Fruit fly (Drosophila melanogaster) whole organism, adult: ENCODE measurements around the gene cm.

ENCODE experiments used
- CG11617 ChIP-seq: fragments of 200-800 bp; sonication (Bioruptor generic); optimal IDR thresholded peaks from 2 replicates; lab custom pipeline; 2017; ENCODE audit warnings: mild to moderate bottlenecking, missing biosample characterization, missing genetic modification reagents, missing genetic modification characterization
- Crg-1 ChIP-seq: fragments of 200-800 bp; sonication (Bioruptor generic); optimal IDR thresholded peaks from 2 replicates; lab custom pipeline; 2016; ENCODE audit warnings: missing biosample characterization, missing genetic modification characterization
- pad ChIP-seq: fragments of 200-800 bp; sonication (Bioruptor generic); optimal IDR thresholded peaks from 3 replicates; lab custom pipeline; 2017; ENCODE audit warnings: missing biosample characterization, missing genetic modification characterization, mild to moderate bottlenecking, moderate library complexity, missing genetic modification reagents

DNA sequence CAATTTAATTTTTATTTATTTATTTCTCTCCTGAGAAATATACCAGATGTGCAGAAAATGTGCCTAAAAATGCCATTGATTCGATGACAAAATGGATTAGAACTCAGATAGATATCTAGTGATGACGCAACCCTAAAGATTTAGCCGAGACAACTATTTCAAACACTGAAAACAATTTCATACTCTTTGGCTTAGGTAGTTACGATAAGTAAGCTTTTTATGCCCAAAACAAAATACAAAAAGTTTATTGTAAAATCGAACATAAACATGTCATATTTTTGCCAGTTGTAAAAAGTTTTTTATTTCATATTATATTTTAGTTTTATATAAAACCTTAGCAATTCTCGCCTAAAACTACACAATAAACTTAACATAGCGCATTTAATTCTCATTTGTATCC lies 37.6 kb downstream of the cm start, which contains the start of gene CG3040:
- no peak for TF ChIP-seq CG11617
- no peak for TF ChIP-seq Crg-1 (GFP tag; lab: Kevin White, UChicago)
- TF ChIP-seq pad (GFP tag; lab: Kevin White, UChicago), result no peak
